Worm (Caenorhabditis elegans) whole organism, midembryonic: ENCODE measurements around the gene K10H10.4.

ENCODE experiments used
- T22C8.4 ChIP-seq: fragments of 200-800 bp; sonication (Bioruptor generic); IDR thresholded peaks from 2 replicates; pipeline ENCODE4 v1.3.6; 2022; ENCODE audit warnings: missing genetic modification characterization, missing compliant biosample characterization
- cog-1 ChIP-seq: sonication (generic microtip); optimal IDR thresholded peaks from 2 replicates; lab custom pipeline; 2016; ENCODE audit warnings: missing genetic modification characterization, missing compliant biosample characterization
- flt-1 ChIP-seq: fragments of 200-800 bp; sonication (Bioruptor generic); IDR thresholded peaks from 2 replicates; pipeline ENCODE4 v1.3.6; 2022; ENCODE audit warnings: missing genetic modification characterization, missing compliant biosample characterization
- klf-2 ChIP-seq: fragments of 200-800 bp; sonication (Bioruptor generic); conservative IDR thresholded peaks from 2 replicates; pipeline ENCODE4 v1.3.6; 2022; ENCODE audit warnings: missing genetic modification reagents, missing genetic modification characterization, missing compliant biosample characterization
- med-1 ChIP-seq: sonication (generic microtip); optimal IDR thresholded peaks from 2 replicates; lab custom pipeline; 2017; ENCODE audit warnings: missing genetic modification characterization, mild to moderate bottlenecking, missing compliant biosample characterization, antibody characterized with exemption, missing genetic modification reagents; ENCODE audit not compliant: insufficient read depth
- ref-1 ChIP-seq: fragments of 200-800 bp; sonication (Bioruptor generic); conservative IDR thresholded peaks from 2 replicates; pipeline ENCODE4 v1.3.6; 2022; ENCODE audit warnings: missing genetic modification reagents, missing genetic modification characterization, missing compliant biosample characterization
- tab-1 ChIP-seq: fragments of 200-800 bp; sonication (Bioruptor generic); IDR thresholded peaks from 2 replicates; pipeline ENCODE4 v1.3.6; 2022; ENCODE audit warnings: missing genetic modification characterization, missing compliant biosample characterization
- ztf-23 ChIP-seq: fragments of 200-800 bp; sonication (Bioruptor generic); IDR thresholded peaks from 2 replicates; pipeline ENCODE4 v1.3.6; 2022; ENCODE audit warnings: missing genetic modification reagents, missing genetic modification characterization, missing compliant biosample characterization
- ztf-29 ChIP-seq: fragments of 200-800 bp; sonication (Bioruptor generic); IDR thresholded peaks from 2 replicates; pipeline ENCODE4 v1.3.6; 2022; ENCODE audit warnings: missing genetic modification reagents, missing genetic modification characterization, missing compliant biosample characterization

K10H10.4 gene

DNA sequence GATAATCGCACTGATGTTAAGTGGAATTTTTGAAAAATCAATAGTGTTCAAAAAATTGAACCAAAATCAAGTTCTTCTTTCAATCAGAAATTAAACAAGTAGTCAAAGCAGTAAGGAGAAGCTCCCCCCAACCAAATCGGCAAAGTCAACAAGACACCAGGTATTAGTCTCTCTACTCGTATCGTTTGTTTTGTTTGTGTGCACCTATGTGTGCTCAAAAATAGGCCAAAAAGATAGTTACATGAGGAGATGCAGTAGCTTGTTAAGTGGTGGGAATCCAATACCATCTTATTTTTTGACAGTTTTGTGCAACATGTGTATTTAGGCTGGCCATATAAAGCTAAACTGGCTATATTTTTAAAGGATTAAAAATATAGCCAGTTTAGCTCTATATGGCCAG lies 6.0 kb downstream of the K10H10.4 start, which contains the start of gene K10H10.12:
K10H10.12 (minus strand) TSS at position 101 of the 400 bp plus-strand sequence.
- TF ChIP-seq flt-1 (GFP tag; lab: Robert Waterston, UW), result no peak
- no peak for TF ChIP-seq ztf-23 (GFP tag; lab: Robert Waterston, UW)
- TF ChIP-seq tab-1 (GFP tag; lab: Robert Waterston, UW), result no peak

ce11 chrII:14507563-14507962 lies 7.3 kb downstream of the K10H10.4 start, which contains the start of the genes K10H10.7 and K10H10.10:
Gene K10H10.7 (minus strand): TSS chrII:14507663.
Gene K10H10.10 (plus strand): TSS chrII:14507766.
- TF ChIP-seq flt-1 (GFP tag; lab: Robert Waterston, UW), result no peak

DNA sequence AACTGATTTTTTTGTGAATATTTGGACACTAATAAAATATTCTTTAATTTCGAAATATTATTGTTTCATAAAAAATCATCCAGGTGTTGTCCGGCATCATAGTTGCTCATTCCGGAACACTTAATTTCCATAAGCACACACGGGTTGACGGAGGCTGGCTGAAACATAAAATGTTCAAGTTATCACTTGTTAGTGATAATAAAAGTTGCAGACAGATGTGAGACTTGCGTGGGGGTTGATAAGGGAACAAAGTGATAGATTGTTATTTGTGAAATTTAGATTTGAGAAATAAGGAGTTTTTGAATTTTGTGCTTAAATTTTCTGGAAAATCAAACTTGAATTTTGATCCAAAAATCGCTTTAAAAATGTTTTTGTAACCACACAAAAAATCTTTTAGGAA lies 9.9 kb downstream of the K10H10.4 start:
- no peak for TF ChIP-seq cog-1 (tag; lab: Kevin White, UChicago)
- TF ChIP-seq flt-1 (GFP tag; lab: Robert Waterston, UW), result no peak
- TF ChIP-seq med-1, result no peak
- TF ChIP-seq ref-1 (GFP tag; lab: Robert Waterston, UW), result no peak
- TF ChIP-seq tab-1 (GFP tag; lab: Robert Waterston, UW), result no peak
- TF ChIP-seq klf-2, result no peak
- TF ChIP-seq ztf-23 (GFP tag; lab: Robert Waterston, UW), result no peak
- TF ChIP-seq ztf-29 (GFP tag; lab: Robert Waterston, UW), result no peak
- no peak for TF ChIP-seq T22C8.4 (GFP tag; lab: Robert Waterston, UW)

DNA sequence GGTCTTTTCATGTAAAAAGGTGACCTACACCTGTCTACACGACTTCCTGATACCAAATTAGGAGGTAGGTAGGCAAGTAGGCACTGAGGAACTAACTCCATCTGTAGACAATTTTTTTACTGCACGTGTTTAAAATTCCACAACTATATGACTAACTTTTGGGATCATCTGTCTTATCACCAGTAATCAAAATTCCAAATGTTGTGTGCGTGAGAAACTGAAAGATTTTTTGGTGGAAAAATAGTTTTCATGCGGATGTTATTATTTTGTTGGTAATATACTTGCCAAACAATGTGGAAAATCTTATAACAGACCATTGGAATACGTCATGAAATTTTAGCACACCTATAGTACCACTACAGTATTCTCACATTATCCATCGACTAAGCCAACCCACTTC lies 11.0 kb downstream of the K10H10.4 start, which contains the start of gene K10H10.13:
K10H10.13 (minus strand) TSS at position 101 of the 400 bp plus-strand sequence.
- TF ChIP-seq tab-1 (GFP tag; lab: Robert Waterston, UW) (no peak), klf-2 (no peak), T22C8.4 (GFP tag; lab: Robert Waterston, UW) (no peak), cog-1 (tag; lab: Kevin White, UChicago) (no peak), med-1 (no peak), flt-1 (GFP tag; lab: Robert Waterston, UW) (no peak), ztf-23 (GFP tag; lab: Robert Waterston, UW) (no peak), ref-1 (GFP tag; lab: Robert Waterston, UW) (no peak), ztf-29 (GFP tag; lab: Robert Waterston, UW) (no peak)

- no peak for TF ChIP-seq cog-1 (tag; lab: Kevin White, UChicago)
- TF ChIP-seq med-1, result no peak
- no peak for TF ChIP-seq ref-1 (GFP tag; lab: Robert Waterston, UW)
- no peak for TF ChIP-seq T22C8.4 (GFP tag; lab: Robert Waterston, UW)
- no peak for TF ChIP-seq klf-2
- no peak for TF ChIP-seq ztf-23 (GFP tag; lab: Robert Waterston, UW)
- TF ChIP-seq ztf-29 (GFP tag; lab: Robert Waterston, UW), result no peak
- no peak for TF ChIP-seq tab-1 (GFP tag; lab: Robert Waterston, UW)
- no peak for TF ChIP-seq flt-1 (GFP tag; lab: Robert Waterston, UW)
Measured at ce11 chrII:14515017-14515416, 14.8 kb downstream of the K10H10.4 start, which contains the start of gene K10H10.9. Gene K10H10.9 (minus strand): TSS chrII:14515117.

DNA sequence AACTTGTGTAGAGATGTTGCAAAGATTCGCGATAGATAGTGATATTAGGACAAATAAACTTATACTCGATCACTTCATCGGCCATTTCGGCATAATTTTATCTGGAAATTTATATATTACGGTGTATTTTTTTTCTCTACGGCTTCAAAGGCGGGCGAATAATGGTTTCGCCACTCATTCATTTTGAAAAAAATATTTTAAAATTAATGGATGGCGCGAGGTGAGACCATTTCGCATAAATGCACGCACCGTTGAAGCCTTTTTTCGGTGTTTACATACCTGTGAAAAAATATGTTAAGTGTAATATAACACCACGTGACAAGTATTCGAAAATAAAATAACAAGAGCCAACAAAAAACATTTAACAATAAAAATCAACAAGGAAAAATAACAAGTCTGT lies 21.8 kb downstream of the K10H10.4 start, which contains the start of gene btb-19:
btb-19 (minus strand) TSS at position 101 of the 400 bp plus-strand sequence.
- no peak for TF ChIP-seq T22C8.4 (GFP tag; lab: Robert Waterston, UW)
- TF ChIP-seq med-1, result no peak
- no peak for TF ChIP-seq klf-2
- TF ChIP-seq ztf-23 (GFP tag; lab: Robert Waterston, UW), result no peak
- TF ChIP-seq ref-1 (GFP tag; lab: Robert Waterston, UW), result no peak
- TF ChIP-seq ztf-29 (GFP tag; lab: Robert Waterston, UW), result no peak
- TF ChIP-seq flt-1 (GFP tag; lab: Robert Waterston, UW), result no peak
- no peak for TF ChIP-seq tab-1 (GFP tag; lab: Robert Waterston, UW)
- no peak for TF ChIP-seq cog-1 (tag; lab: Kevin White, UChicago)

DNA sequence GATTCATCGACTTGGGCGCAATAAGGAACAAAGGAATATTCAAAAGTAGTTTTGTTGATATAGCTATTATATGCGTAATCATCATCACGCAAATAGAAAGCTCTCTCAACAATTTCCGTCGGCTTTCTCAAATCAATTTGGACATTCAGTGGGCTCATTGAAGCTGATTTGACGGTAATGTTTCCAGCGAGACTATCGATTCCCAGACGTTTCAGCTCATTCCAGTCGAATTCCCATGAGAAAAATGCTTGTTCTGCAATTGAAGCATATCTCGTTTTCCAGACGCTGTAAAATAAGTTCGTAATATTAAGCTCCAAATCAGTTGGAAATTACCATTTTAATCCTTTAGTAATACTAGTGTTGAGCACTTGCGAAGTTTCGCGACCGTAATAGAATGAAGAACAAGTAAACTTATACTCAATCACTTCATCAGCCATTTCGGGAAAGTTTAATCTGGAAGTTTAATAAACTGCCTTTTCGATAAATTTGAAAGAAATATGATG lies 22.9 kb downstream of the K10H10.4 start, which contains the start of gene btb-20:
btb-20 (minus strand) TSS at position 453 of the 503 bp plus-strand sequence.
- no peak for TF ChIP-seq ref-1 (GFP tag; lab: Robert Waterston, UW)

- no peak for TF ChIP-seq flt-1 (GFP tag; lab: Robert Waterston, UW)
Measured at ce11 chrII:14523645-14524223, 23.5 kb downstream of the K10H10.4 start, which contains the start of gene pot-2. Gene pot-2 (plus strand): TSS chrII:14524173.

- TF ChIP-seq T22C8.4 (GFP tag; lab: Robert Waterston, UW), result no peak
- no peak for TF ChIP-seq med-1
- TF ChIP-seq klf-2, result no peak
- TF ChIP-seq ref-1 (GFP tag; lab: Robert Waterston, UW), result no peak
- no peak for TF ChIP-seq ztf-23 (GFP tag; lab: Robert Waterston, UW)
- no peak for TF ChIP-seq cog-1 (tag; lab: Kevin White, UChicago)
- TF ChIP-seq flt-1 (GFP tag; lab: Robert Waterston, UW), result no peak
- TF ChIP-seq ztf-29 (GFP tag; lab: Robert Waterston, UW), result no peak
- no peak for TF ChIP-seq tab-1 (GFP tag; lab: Robert Waterston, UW)
Measured at ce11 chrII:14525013-14525412, 24.8 kb downstream of the K10H10.4 start, which contains the start of gene F57C2.4. Gene F57C2.4 (plus strand): TSS chrII:14525313.

- TF ChIP-seq ztf-29 (GFP tag; lab: Robert Waterston, UW) (no peak), ref-1 (GFP tag; lab: Robert Waterston, UW) (no peak), med-1 (no peak), ztf-23 (GFP tag; lab: Robert Waterston, UW) (no peak), T22C8.4 (GFP tag; lab: Robert Waterston, UW) (no peak)
Measured at ce11 chrII:14527104-14527503, 26.9 kb downstream of the K10H10.4 start.
